Worm (Caenorhabditis elegans) whole organism, L2 larva: ENCODE data around the gene hpo-31.

Experiments used
- alr-1 ChIP-seq: fragments of 150-350 bp; optimal IDR thresholded peaks from 2 replicates; lab custom pipeline; 2014; ENCODE audit warnings: missing biosample characterization, missing genetic modification characterization
- blmp-1 ChIP-seq: sonication (generic microtip); optimal IDR thresholded peaks from 2 replicates; lab custom pipeline; 2017; ENCODE audit warnings: missing genetic modification characterization, mild to moderate bottlenecking, missing compliant biosample characterization, antibody characterized with exemption, moderate library complexity; ENCODE audit not compliant: insufficient read depth
- egl-27 ChIP-seq: sonication (generic microtip); optimal IDR thresholded peaks from 3 replicates; lab custom pipeline; 2017; ENCODE audit warnings: missing biosample characterization, missing genetic modification reagents, missing genetic modification characterization
- lin-39 ChIP-seq: fragments of 150-350 bp; optimal IDR thresholded peaks from 2 replicates; lab custom pipeline; 2014; ENCODE audit warnings: missing biosample characterization, missing genetic modification reagents, missing genetic modification characterization
- nhr-10 ChIP-seq: sonication (generic microtip); optimal IDR thresholded peaks from 2 replicates; lab custom pipeline; 2017; ENCODE audit warnings: missing biosample characterization, missing genetic modification characterization
- nhr-129 ChIP-seq: fragments of 150-350 bp; optimal IDR thresholded peaks from 2 replicates; lab custom pipeline; 2014; ENCODE audit warnings: missing biosample characterization, missing genetic modification characterization
- snpc-4 ChIP-seq: fragments of 150-350 bp; optimal IDR thresholded peaks from 2 replicates; lab custom pipeline; 2014; ENCODE audit warnings: missing biosample characterization, missing genetic modification characterization
- unc-55 ChIP-seq: fragments of 150-350 bp; sonication (generic microtip); optimal IDR thresholded peaks from 3 replicates; lab custom pipeline; 2014; ENCODE audit warnings: missing biosample characterization, missing genetic modification reagents, missing genetic modification characterization
- zag-1 ChIP-seq: fragments of 150-350 bp; optimal IDR thresholded peaks from 2 replicates; lab custom pipeline; 2014; ENCODE audit warnings: missing biosample characterization, missing genetic modification characterization

DNA sequence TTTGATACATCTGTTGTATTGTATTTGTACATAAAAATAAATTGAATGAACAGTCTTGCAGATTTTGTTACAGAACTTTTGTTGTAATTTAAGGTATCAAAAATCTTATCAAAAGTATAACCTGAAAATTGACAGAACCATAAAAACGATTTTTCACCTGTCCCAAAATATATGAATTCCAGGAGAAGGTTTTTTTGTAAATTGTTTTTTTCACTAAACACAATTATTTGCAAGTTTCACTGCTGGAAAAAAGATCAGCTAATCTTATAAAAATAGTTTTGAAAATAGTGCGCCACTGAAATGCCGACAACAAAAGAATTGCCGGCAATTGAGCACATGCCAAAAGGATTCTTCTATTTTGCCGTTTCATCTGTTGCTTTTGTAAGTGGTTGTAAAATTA lies 20.3 kb downstream of the hpo-31 start, which contains the start of gene srx-130:
- TF ChIP-seq nhr-129 (tag; lab: Kevin White, UChicago) (no peak), alr-1 (tag; lab: Kevin White, UChicago) (no peak), unc-55 (no peak), snpc-4 (no peak), blmp-1 (tag; lab: Kevin White, UChicago) (no peak), zag-1 (tag; lab: Kevin White, UChicago) (no peak), lin-39 (tag; lab: Kevin White, UChicago) (no peak), nhr-10 (tag; lab: Kevin White, UChicago) (no peak), egl-27 (tag; lab: Kevin White, UChicago) (no peak)
